Comparison of ENCODE assay signal across 1 fruit fly cellular context in genomic region chr3L:20470991-20471498, dm6.
TF ChIP-seq lines count a peak whose summit lies in the region.

No protein-coding gene starts in this region.

TF ChIP-seq in whole organism, embryonic, 481 proteins besides CTCF, POLR2A, EP300 and RAD21 (continued from another document and continues in another):
- TF ChIP-seq Hr51 (GFP tag; optimal IDR thresholded peaks at IDR 0.05; lab: Kevin White, UChicago) = peak in 1 of 2 experiments; percentile 70
- TF ChIP-seq wdn (GFP tag; IDR thresholded peaks at IDR 0.05; lab: Robert Waterston, UW) = no peak
- no peak for TF ChIP-seq aop (GFP tag; IDR thresholded peaks at IDR 0.05; lab: Robert Waterston, UW)
- TF ChIP-seq sima (GFP tag; optimal IDR thresholded peaks at IDR 0.05; lab: Kevin White, UChicago) = no peak
- no peak for TF ChIP-seq CG7963 (GFP tag; IDR thresholded peaks at IDR 0.05; lab: Robert Waterston, UW; ENCODE audit: partially characterized antibody)
- TF ChIP-seq CG13775 (GFP tag; optimal IDR thresholded peaks at IDR 0.05; lab: Kevin White, UChicago) = peak; percentile 34
- no peak for TF ChIP-seq Hr39 (optimal IDR thresholded peaks at IDR 0.05; lab: Kevin White, UChicago)
- TF ChIP-seq eyg (GFP tag; optimal IDR thresholded peaks at IDR 0.05; lab: Kevin White, UChicago) = no peak
- 0 out of 2 replicates have a peak, but pooled peaks have one; percentile 21 for TF ChIP-seq GATAe (GFP tag; conservative IDR thresholded peaks at IDR 0.05; lab: Robert Waterston, UW)
- no peak for TF ChIP-seq CG9609 (GFP tag; optimal IDR thresholded peaks at IDR 0.05; lab: Kevin White, UChicago)
- peak; percentile 57 for TF ChIP-seq CG2712 (tag; optimal IDR thresholded peaks at IDR 0.05; lab: Kevin White, UChicago)
- TF ChIP-seq gt (GFP tag; IDR thresholded peaks at IDR 0.05; lab: Robert Waterston, UW) = no peak
- TF ChIP-seq NK7.1 (GFP tag; optimal IDR thresholded peaks at IDR 0.05; lab: Kevin White, UChicago) = no peak
- peak; percentile 49; the same call in 2 of the 3 replicates for TF ChIP-seq Aef1 (GFP tag; IDR thresholded peaks at IDR 0.05; lab: Robert Waterston, UW)
- peak; percentile 38 for TF ChIP-seq CG15514 (GFP tag; optimal IDR thresholded peaks at IDR 0.05; lab: Kevin White, UChicago)
- TF ChIP-seq Bteb2 (GFP tag; optimal IDR thresholded peaks at IDR 0.05; lab: Kevin White, UChicago) = no peak
- TF ChIP-seq pros (GFP tag; optimal IDR thresholded peaks at IDR 0.05; lab: Kevin White, UChicago) = no peak
- no peak for TF ChIP-seq gcm2 (GFP tag; optimal IDR thresholded peaks at IDR 0.05; lab: Kevin White, UChicago)
- TF ChIP-seq CG5180 (GFP tag; optimal IDR thresholded peaks at IDR 0.05; lab: Kevin White, UChicago) = peak; percentile 81
- TF ChIP-seq Taf1 (GFP tag; IDR thresholded peaks at IDR 0.05; lab: Robert Waterston, UW) = no peak
- TF ChIP-seq nau (GFP tag; optimal IDR thresholded peaks at IDR 0.05; lab: Kevin White, UChicago) = peak; percentile 11
- no peak for TF ChIP-seq CrebB (tag; optimal IDR thresholded peaks at IDR 0.05; lab: Kevin White, UChicago)
- no peak for TF ChIP-seq CG12155 (GFP tag; optimal IDR thresholded peaks at IDR 0.05; lab: Kevin White, UChicago)
- peak; percentile 7; the same call in 1 of the 2 replicates for TF ChIP-seq CG7372 (GFP tag; IDR thresholded peaks at IDR 0.05; lab: Robert Waterston, UW)
- TF ChIP-seq shn (GFP tag; optimal IDR thresholded peaks at IDR 0.05; lab: Kevin White, UChicago) = no peak
- no peak for TF ChIP-seq Ets65A (GFP tag; lab: Kevin White, UChicago)
- TF ChIP-seq chn (GFP tag; optimal IDR thresholded peaks at IDR 0.05; lab: Kevin White, UChicago) = no peak
- TF ChIP-seq CG11695 (GFP tag; IDR thresholded peaks at IDR 0.05; lab: Robert Waterston, UW) = peak; percentile 66; the same call in 2 of the 3 replicates
- TF ChIP-seq CG12769 (tag; optimal IDR thresholded peaks at IDR 0.05; lab: Kevin White, UChicago) = peak; percentile 43
- TF ChIP-seq CG10565 (GFP tag; optimal IDR thresholded peaks at IDR 0.05; lab: Kevin White, UChicago) = no peak
- TF ChIP-seq jigr1 (GFP tag; IDR thresholded peaks at IDR 0.05; lab: Robert Waterston, UW) = no peak
- peak; percentile 41; the same call in 1 of the 2 replicates for TF ChIP-seq Rx (GFP tag; IDR thresholded peaks at IDR 0.05; lab: Robert Waterston, UW)
- TF ChIP-seq zen2 (GFP tag; IDR thresholded peaks at IDR 0.05; lab: Robert Waterston, UW; ENCODE audit: partially characterized antibody) = no peak
- no peak for TF ChIP-seq luna (GFP tag; optimal IDR thresholded peaks at IDR 0.05; lab: Kevin White, UChicago)
- no peak for TF ChIP-seq Stat92E (GFP tag; optimal IDR thresholded peaks at IDR 0.05; lab: Kevin White, UChicago)
- TF ChIP-seq CG13894 (tag; optimal IDR thresholded peaks at IDR 0.05; lab: Kevin White, UChicago) = no peak
- TF ChIP-seq al (GFP tag; IDR thresholded peaks at IDR 0.05; lab: Robert Waterston, UW) = no peak
- TF ChIP-seq repo (GFP tag; optimal IDR thresholded peaks at IDR 0.05; lab: Kevin White, UChicago) = no peak
- peak; percentile 40 for TF ChIP-seq CG7556 (GFP tag; optimal IDR thresholded peaks at IDR 0.05; lab: Kevin White, UChicago)
- TF ChIP-seq az2 (GFP tag; optimal IDR thresholded peaks at IDR 0.05; lab: Kevin White, UChicago) = peak; percentile 45
- peak; percentile 55 for TF ChIP-seq Max (GFP tag; optimal IDR thresholded peaks at IDR 0.05; lab: Kevin White, UChicago)
- no peak for TF ChIP-seq CG6765 (GFP tag; optimal IDR thresholded peaks at IDR 0.05; lab: Kevin White, UChicago)
- peak; percentile 38 for TF ChIP-seq CG2678 (tag; optimal IDR thresholded peaks at IDR 0.05; lab: Kevin White, UChicago)
- peak in 1 of 2 experiments; percentile 54 for TF ChIP-seq eve (GFP tag; optimal IDR thresholded peaks at IDR 0.05; lab: Kevin White, UChicago)
- no peak for TF ChIP-seq amos (GFP tag; IDR thresholded peaks at IDR 0.05; lab: Robert Waterston, UW; ENCODE audit: partially characterized antibody)
- TF ChIP-seq sna (GFP tag; IDR thresholded peaks at IDR 0.05; lab: Robert Waterston, UW; ENCODE audit: partially characterized antibody) = no peak
- no peak for TF ChIP-seq NC2β (GFP tag; optimal IDR thresholded peaks at IDR 0.05; lab: Kevin White, UChicago)
- no peak for TF ChIP-seq cas (GFP tag; IDR thresholded peaks at IDR 0.05; lab: Robert Waterston, UW)
- TF ChIP-seq CG43689 (GFP tag; IDR thresholded peaks at IDR 0.05; lab: Robert Waterston, UW) = peak; percentile 37; the same call in 1 of the 2 replicates
- peak; percentile 23 for TF ChIP-seq CG10147 (GFP tag; optimal IDR thresholded peaks at IDR 0.05; lab: Kevin White, UChicago)
- TF ChIP-seq CG13287 (GFP tag; IDR thresholded peaks at IDR 0.05; lab: Robert Waterston, UW; ENCODE audit: partially characterized antibody) = no peak
- peak; percentile 49; the same call in 1 of the 2 replicates for TF ChIP-seq Rfx (GFP tag; IDR thresholded peaks at IDR 0.05; lab: Robert Waterston, UW)
- no peak for TF ChIP-seq hkb (optimal IDR thresholded peaks at IDR 0.05; lab: Kevin White, UChicago)
- TF ChIP-seq hkb (GFP tag; IDR thresholded peaks at IDR 0.05; lab: Robert Waterston, UW) = peak; percentile 84
- no peak for TF ChIP-seq Neu2 (GFP tag; optimal IDR thresholded peaks at IDR 0.05; lab: Kevin White, UChicago; ENCODE audit: borderline replicate concordance)
- no peak for TF ChIP-seq psq (GFP tag; optimal IDR thresholded peaks at IDR 0.05; lab: Kevin White, UChicago)
- TF ChIP-seq CG2199 (GFP tag; IDR thresholded peaks at IDR 0.05; lab: Robert Waterston, UW) = peak; percentile 85; the same call in 1 of the 3 replicates
- peak; percentile 65; the same call in 1 of the 3 replicates for TF ChIP-seq zfh1 (GFP tag; IDR thresholded peaks at IDR 0.05; lab: Robert Waterston, UW)
- peak; percentile 1 for TF ChIP-seq Fer3 (tag; optimal IDR thresholded peaks at IDR 0.05; lab: Kevin White, UChicago)
- peak; percentile 59 for TF ChIP-seq CG17359 (tag; optimal IDR thresholded peaks at IDR 0.05; lab: Kevin White, UChicago)
- peak; percentile 53 for TF ChIP-seq CG12659 (GFP tag; optimal IDR thresholded peaks at IDR 0.05; lab: Kevin White, UChicago)
- TF ChIP-seq D19A (tag; optimal IDR thresholded peaks at IDR 0.05; lab: Kevin White, UChicago) = no peak
- TF ChIP-seq H15 (GFP tag; IDR thresholded peaks at IDR 0.05; lab: Robert Waterston, UW) = no peak
- TF ChIP-seq Hmx (GFP tag; optimal IDR thresholded peaks at IDR 0.05; lab: Kevin White, UChicago) = no peak
- no peak for TF ChIP-seq Tbp (GFP tag; optimal IDR thresholded peaks at IDR 0.05; lab: Kevin White, UChicago)
- peak; percentile 68 for TF ChIP-seq CG14441 (GFP tag; IDR thresholded peaks at IDR 0.05; lab: Robert Waterston, UW)
- peak; percentile 46 for TF ChIP-seq CG5245 (GFP tag; optimal IDR thresholded peaks at IDR 0.05; lab: Kevin White, UChicago)
- TF ChIP-seq CG18011 (GFP tag; optimal IDR thresholded peaks at IDR 0.05; lab: Kevin White, UChicago) = no peak
- TF ChIP-seq phol (tag; optimal IDR thresholded peaks at IDR 0.05; lab: Kevin White, UChicago) = peak; percentile 63
- no peak for TF ChIP-seq cg (GFP tag; optimal IDR thresholded peaks at IDR 0.05; lab: Kevin White, UChicago)
- TF ChIP-seq CG18262 (tag; optimal IDR thresholded peaks at IDR 0.05; lab: Kevin White, UChicago) = peak; percentile 47
- TF ChIP-seq twi (tag; optimal IDR thresholded peaks at IDR 0.05; lab: Kevin White, UChicago) = no peak
- TF ChIP-seq CG4617 (GFP tag; optimal IDR thresholded peaks at IDR 0.05; lab: Kevin White, UChicago; ENCODE audit: borderline replicate concordance) = no peak
- no peak for TF ChIP-seq slp2 (GFP tag; optimal IDR thresholded peaks at IDR 0.05; lab: Kevin White, UChicago)
- no peak for TF ChIP-seq CG31388 (GFP tag; optimal IDR thresholded peaks at IDR 0.05; lab: Kevin White, UChicago)
- peak; percentile 33 for TF ChIP-seq Deaf1 (tag; optimal IDR thresholded peaks at IDR 0.05; lab: Kevin White, UChicago)
- TF ChIP-seq CoRest (tag; optimal IDR thresholded peaks at IDR 0.05; lab: Kevin White, UChicago) = peak; percentile 0
- TF ChIP-seq Opbp (GFP tag; IDR thresholded peaks at IDR 0.05; lab: Robert Waterston, UW; ENCODE audit: partially characterized antibody) = no peak
- no peak for TF ChIP-seq CG33557 (GFP tag; optimal IDR thresholded peaks at IDR 0.05; lab: Kevin White, UChicago)
- TF ChIP-seq Scr (GFP tag; IDR thresholded peaks at IDR 0.05; lab: Robert Waterston, UW; ENCODE audit: partially characterized antibody) = 0 out of 2 replicates have a peak, but pooled peaks have one; percentile 9
- TF ChIP-seq crc (GFP tag; optimal IDR thresholded peaks at IDR 0.05; lab: Kevin White, UChicago) = no peak
- peak; percentile 34 for TF ChIP-seq CG12942 (GFP tag; optimal IDR thresholded peaks at IDR 0.05; lab: Kevin White, UChicago)
- peak; percentile 48 for TF ChIP-seq mirr (GFP tag; optimal IDR thresholded peaks at IDR 0.05; lab: Kevin White, UChicago)
- TF ChIP-seq pum (GFP tag; optimal IDR thresholded peaks at IDR 0.05; lab: Kevin White, UChicago) = no peak
- TF ChIP-seq fd96Cb (tag; optimal IDR thresholded peaks at IDR 0.05; lab: Kevin White, UChicago) = peak; percentile 50
- no peak for TF ChIP-seq cad (GFP tag; optimal IDR thresholded peaks at IDR 0.05; lab: Kevin White, UChicago)
- TF ChIP-seq CG15601 (tag; optimal IDR thresholded peaks at IDR 0.05; lab: Kevin White, UChicago) = no peak
- no peak for TF ChIP-seq mam (GFP tag; optimal IDR thresholded peaks at IDR 0.05; lab: Kevin White, UChicago)
- peak; percentile 60; the same call in 1 of the 3 replicates for TF ChIP-seq Mrtf (GFP tag; IDR thresholded peaks at IDR 0.05; lab: Robert Waterston, UW)
- peak; percentile 59 for TF ChIP-seq Blimp-1 (GFP tag; optimal IDR thresholded peaks at IDR 0.05; lab: Kevin White, UChicago)
- TF ChIP-seq HmgD (GFP tag; optimal IDR thresholded peaks at IDR 0.05; lab: Kevin White, UChicago) = no peak
- TF ChIP-seq nerfin-2 (GFP tag; IDR thresholded peaks at IDR 0.05; lab: Robert Waterston, UW; ENCODE audit: partially characterized antibody) = no peak
- TF ChIP-seq YL-1 (GFP tag; optimal IDR thresholded peaks at IDR 0.05; lab: Kevin White, UChicago) = no peak
- TF ChIP-seq gsb (GFP tag; IDR thresholded peaks at IDR 0.05; lab: Robert Waterston, UW) = no peak
- TF ChIP-seq gsb-n (tag; optimal IDR thresholded peaks at IDR 0.05; lab: Kevin White, UChicago) = peak; percentile 42
- TF ChIP-seq CG8359 (GFP tag; optimal IDR thresholded peaks at IDR 0.05; lab: Kevin White, UChicago; ENCODE audit: borderline replicate concordance) = peak; percentile 5
- no peak for TF ChIP-seq hb (GFP tag; IDR thresholded peaks at IDR 0.05; lab: Robert Waterston, UW; ENCODE audit: partially characterized antibody)
- TF ChIP-seq Dbx (GFP tag; IDR thresholded peaks at IDR 0.05; lab: Robert Waterston, UW) = no peak
- TF ChIP-seq D19B (GFP tag; optimal IDR thresholded peaks at IDR 0.05; lab: Kevin White, UChicago) = peak; percentile 6
- TF ChIP-seq CG1792 (GFP tag; optimal IDR thresholded peaks at IDR 0.05; lab: Kevin White, UChicago) = no peak
- TF ChIP-seq ranshi (GFP tag; IDR thresholded peaks at IDR 0.05; lab: Robert Waterston, UW) = peak; percentile 43; the same call in 1 of the 2 replicates
- peak; percentile 76 for TF ChIP-seq Med (GFP tag; lab: Kevin White, UChicago)
- TF ChIP-seq oc (tag; optimal IDR thresholded peaks at IDR 0.05; lab: Kevin White, UChicago) = peak; percentile 14
- TF ChIP-seq CG12104 (GFP tag; optimal IDR thresholded peaks at IDR 0.05; lab: Kevin White, UChicago) = peak; percentile 49
- peak; percentile 89 for TF ChIP-seq exex (tag; optimal IDR thresholded peaks at IDR 0.05; lab: Kevin White, UChicago)
- TF ChIP-seq lilli (GFP tag; optimal IDR thresholded peaks at IDR 0.05; lab: Kevin White, UChicago) = peak; percentile 0
- peak in 1 of 2 experiments; percentile 1 for TF ChIP-seq Eip74EF (GFP tag; optimal IDR thresholded peaks at IDR 0.05; lab: Kevin White, UChicago)
- TF ChIP-seq CG6813 (GFP tag; optimal IDR thresholded peaks at IDR 0.05; lab: Kevin White, UChicago) = peak; percentile 68
- no peak for TF ChIP-seq br (optimal IDR thresholded peaks at IDR 0.05; lab: Kevin White, UChicago)
- peak; percentile 36; the same call in 2 of the 3 replicates for TF ChIP-seq tgo (GFP tag; IDR thresholded peaks at IDR 0.05; lab: Robert Waterston, UW)
- TF ChIP-seq CG3847 (GFP tag; IDR thresholded peaks at IDR 0.05; lab: Robert Waterston, UW) = 0 out of 2 replicates have a peak, but pooled peaks have one; percentile 10
- peak; percentile 72 for TF ChIP-seq Drgx (GFP tag; IDR thresholded peaks at IDR 0.05; lab: Robert Waterston, UW)
- TF ChIP-seq Optix (GFP tag; IDR thresholded peaks at IDR 0.05; lab: Robert Waterston, UW) = peak; percentile 61; the same call in 2 of the 3 replicates
- TF ChIP-seq CG3163 (GFP tag; optimal IDR thresholded peaks at IDR 0.05; lab: Kevin White, UChicago) = no peak
- peak; percentile 16 for TF ChIP-seq grau (tag; optimal IDR thresholded peaks at IDR 0.05; lab: Kevin White, UChicago)
- TF ChIP-seq Six4 (GFP tag; optimal IDR thresholded peaks at IDR 0.05; lab: Kevin White, UChicago) = peak; percentile 54
- no peak for TF ChIP-seq vfl (GFP tag; optimal IDR thresholded peaks at IDR 0.05; lab: Kevin White, UChicago)
- peak; percentile 29 for TF ChIP-seq CG10654 (GFP tag; optimal IDR thresholded peaks at IDR 0.05; lab: Kevin White, UChicago)
- TF ChIP-seq dpn (GFP tag; optimal IDR thresholded peaks at IDR 0.05; lab: Kevin White, UChicago) = peak in 1 of 2 experiments; percentile 8
- TF ChIP-seq CG10321 (GFP tag; IDR thresholded peaks at IDR 0.05; lab: Robert Waterston, UW) = 0 out of 2 replicates have a peak, but pooled peaks have one; percentile 19
- 0 out of 2 replicates have a peak, but pooled peaks have one; percentile 3 for TF ChIP-seq onecut (GFP tag; IDR thresholded peaks at IDR 0.05; lab: Robert Waterston, UW)
- peak; percentile 83 for TF ChIP-seq grn (GFP tag; optimal IDR thresholded peaks at IDR 0.05; lab: Kevin White, UChicago)
- TF ChIP-seq CHES-1-like (GFP tag; optimal IDR thresholded peaks at IDR 0.05; lab: Kevin White, UChicago) = no peak
- TF ChIP-seq CG42726 (GFP tag; IDR thresholded peaks at IDR 0.05; lab: Robert Waterston, UW; ENCODE audit: partially characterized antibody) = no peak
- peak; percentile 48 for TF ChIP-seq tin (GFP tag; optimal IDR thresholded peaks at IDR 0.05; lab: Kevin White, UChicago)
- TF ChIP-seq hth (optimal IDR thresholded peaks at IDR 0.05; lab: Kevin White, UChicago) = no peak
- peak; percentile 24 for TF ChIP-seq CG10209 (GFP tag; optimal IDR thresholded peaks at IDR 0.05; lab: Kevin White, UChicago)
- no peak for TF ChIP-seq Elba2 (GFP tag; optimal IDR thresholded peaks at IDR 0.05; lab: Kevin White, UChicago)
- peak; percentile 60 for TF ChIP-seq CG8924 (tag; optimal IDR thresholded peaks at IDR 0.05; lab: Kevin White, UChicago)
- no peak for TF ChIP-seq disco-r (GFP tag; optimal IDR thresholded peaks at IDR 0.05; lab: Kevin White, UChicago)
